Fruit fly (Drosophila melanogaster) whole organism, larva: ENCODE data around the gene CG42302.

ENCODE experiments used
- noc ChIP-seq: fragments of 200-800 bp; sonication (Bioruptor generic); optimal IDR thresholded peaks from 3 replicates; lab custom pipeline; 2019; ENCODE audit warnings: missing biosample characterization, mild to moderate bottlenecking, missing genetic modification characterization, moderate library complexity

Gene CG42302

dm6 chrX:18725572-18725971 is at the start of gene CG42302:
Gene CG42302 (minus strand): TSS chrX:18725672.
- no peak for TF ChIP-seq noc (tag; lab: Kevin White, UChicago)

- no peak for TF ChIP-seq noc (tag; lab: Kevin White, UChicago)
Observed at dm6 chrX:18774818-18775343, 49.4 kb upstream of the CG42302 start, which contains the start of gene CG6891. Gene CG6891 (plus strand): TSS chrX:18775228.

dm6 chrX:18773817-18774216 is 48.3 kb upstream of the CG42302 start, which contains the start of gene CCKLR-17D3:
Gene CCKLR-17D3 (minus strand): TSS chrX:18774027.
- TF ChIP-seq noc (tag; lab: Kevin White, UChicago), result no peak

- TF ChIP-seq noc (tag; lab: Kevin White, UChicago), result no peak
Observed at dm6 chrX:18771995-18772394, 46.5 kb upstream of the CG42302 start.

dm6 chrX:18771356-18771755 is 45.9 kb upstream of the CG42302 start:
- no peak for TF ChIP-seq noc (tag; lab: Kevin White, UChicago)

dm6 chrX:18748206-18748605 is 22.7 kb upstream of the CG42302 start, which contains the start of gene CG12609:
Gene CG12609 (minus strand): TSS chrX:18748306.
- TF ChIP-seq noc (tag; lab: Kevin White, UChicago), result no peak

- no peak for TF ChIP-seq noc (tag; lab: Kevin White, UChicago)
Observed at dm6 chrX:18739795-18740194, 14.3 kb upstream of the CG42302 start, which contains the start of gene CG6873. Gene CG6873 (minus strand): TSS chrX:18739895.

dm6 chrX:18726270-18726669 is 798 bp upstream of the CG42302 start, which contains the start of gene CCKLR-17D1:
Gene CCKLR-17D1 (minus strand): TSS chrX:18726572.
- no peak for TF ChIP-seq noc (tag; lab: Kevin White, UChicago)

dm6 chrX:18709565-18709964 is 15.9 kb downstream of the CG42302 start, which contains the start of gene Cyp308a1:
Gene Cyp308a1 (plus strand): TSS chrX:18709865.
- no peak for TF ChIP-seq noc (tag; lab: Kevin White, UChicago)

- TF ChIP-seq noc (tag; lab: Kevin White, UChicago), result no peak
Observed at dm6 chrX:18703875-18704274, 21.6 kb downstream of the CG42302 start.

dm6 chrX:18702245-18702644 is 23.2 kb downstream of the CG42302 start:
- TF ChIP-seq noc (tag; lab: Kevin White, UChicago), result no peak

dm6 chrX:18701752-18702151 is 23.7 kb downstream of the CG42302 start:
- no peak for TF ChIP-seq noc (tag; lab: Kevin White, UChicago)

- TF ChIP-seq noc (tag; lab: Kevin White, UChicago), result no peak
Observed at dm6 chrX:18700586-18700985, 24.9 kb downstream of the CG42302 start.

- no peak for TF ChIP-seq noc (tag; lab: Kevin White, UChicago)
Observed at dm6 chrX:18699268-18700140, 26.0 kb downstream of the CG42302 start.

dm6 chrX:18695603-18696002 is 29.9 kb downstream of the CG42302 start:
- TF ChIP-seq noc (tag; lab: Kevin White, UChicago), result no peak

dm6 chrX:18692948-18693502 is 32.4 kb downstream of the CG42302 start, which contains the start of gene Cyp18a1:
Gene Cyp18a1 (minus strand): TSS chrX:18693042.
- no peak for TF ChIP-seq noc (tag; lab: Kevin White, UChicago)
